Worm (Caenorhabditis elegans) whole organism, young adult: ENCODE results near the gene C03H12.1.

Source experiments
- B0261.1 ChIP-seq: sonication (generic microtip); optimal IDR thresholded peaks from 2 replicates; lab custom pipeline; 2016; ENCODE audit warnings: mild to moderate bottlenecking, missing genetic modification characterization, moderate library complexity, missing compliant biosample characterization
- F37B4.10 ChIP-seq: fragments of 200-800 bp; sonication (Bioruptor generic); IDR thresholded peaks from 2 replicates; pipeline ENCODE4 v1.3.6; 2022; ENCODE audit warnings: missing genetic modification characterization, missing compliant biosample characterization
- F49E8.2 ChIP-seq: sonication (generic microtip); optimal IDR thresholded peaks from 3 replicates; lab custom pipeline; 2017; ENCODE audit warnings: missing genetic modification characterization, mild to moderate bottlenecking, missing compliant biosample characterization, antibody characterized with exemption, moderate library complexity; ENCODE audit not compliant: insufficient read depth
- F52B5.7 ChIP-seq: sonication (generic microtip); optimal IDR thresholded peaks from 2 replicates; lab custom pipeline; 2016; ENCODE audit warnings: mild to moderate bottlenecking, missing genetic modification characterization, missing compliant biosample characterization
- F55B11.4 ChIP-seq: sonication (generic microtip); optimal IDR thresholded peaks from 2 replicates; lab custom pipeline; 2016; ENCODE audit warnings: missing compliant biosample characterization, missing genetic modification characterization, borderline replicate concordance; ENCODE audit not compliant: insufficient read depth
- K12H6.12 ChIP-seq: fragments of 200-800 bp; sonication (Bioruptor generic); optimal IDR thresholded peaks from 2 replicates; lab custom pipeline; 2018; ENCODE audit warnings: mild to moderate bottlenecking, missing genetic modification characterization, missing compliant biosample characterization
- Y53G8AR.9 ChIP-seq: fragments of 200-800 bp; sonication (Bioruptor generic); conservative IDR thresholded peaks from 2 replicates; pipeline ENCODE4 v1.3.6; 2022; ENCODE audit warnings: missing genetic modification reagents, missing genetic modification characterization, missing compliant biosample characterization
- ZK185.1 ChIP-seq: sonication (generic microtip); optimal IDR thresholded peaks from 2 replicates; lab custom pipeline; 2016; ENCODE audit warnings: mild to moderate bottlenecking, missing genetic modification characterization, missing compliant biosample characterization; ENCODE audit not compliant: poor library complexity, severe bottlenecking
- akir-1 ChIP-seq: fragments of 200-800 bp; sonication (Bioruptor generic); optimal IDR thresholded peaks from 2 replicates; lab custom pipeline; 2018; ENCODE audit warnings: mild to moderate bottlenecking, missing genetic modification characterization, moderate library complexity, missing compliant biosample characterization
- aptf-3 ChIP-seq: fragments of 200-800 bp; sonication (Bioruptor generic); IDR thresholded peaks from 2 replicates; pipeline ENCODE4 v1.3.6; 2022; ENCODE audit warnings: missing genetic modification characterization, missing compliant biosample characterization
- atf-7 ChIP-seq: sonication (generic microtip); optimal IDR thresholded peaks from 2 replicates; lab custom pipeline; 2017; ENCODE audit warnings: mild to moderate bottlenecking, missing genetic modification characterization, missing compliant biosample characterization
- athp-1 ChIP-seq: sonication (generic microtip); optimal IDR thresholded peaks from 2 replicates; lab custom pipeline; 2017; ENCODE audit warnings: mild to moderate bottlenecking, missing genetic modification characterization, missing compliant biosample characterization
- cebp-1 ChIP-seq, 2 experiments: fragments of 200-800 bp in 1 of 2; sonication (Bioruptor generic) in 1 of 2; sonication (generic microtip) in 1 of 2; IDR thresholded peaks in 1 of 2; optimal IDR thresholded peaks in 1 of 2; 2 replicates each; pipeline versions ENCODE4 v1.3.6 to Lab custom; 2017 to 2022; ENCODE audit warnings: missing compliant biosample characterization in 2 of 2, missing genetic modification characterization in 2 of 2, mild to moderate bottlenecking in 1 of 2, missing genetic modification reagents in 1 of 2, moderate library complexity in 1 of 2
- cebp-2 ChIP-seq: fragments of 200-800 bp; sonication (Bioruptor generic); IDR thresholded peaks from 2 replicates; pipeline ENCODE4 v1.3.6; 2022; ENCODE audit warnings: missing genetic modification characterization, missing compliant biosample characterization
- dpl-1 ChIP-seq: fragments of 150-350 bp; optimal IDR thresholded peaks from 2 replicates; lab custom pipeline; 2014; ENCODE audit warnings: missing biosample characterization, missing genetic modification reagents, missing genetic modification characterization
- egl-44 ChIP-seq: fragments of 200-800 bp; sonication (Bioruptor generic); IDR thresholded peaks from 2 replicates; pipeline ENCODE4 v1.3.6; 2022; ENCODE audit warnings: missing genetic modification reagents, missing genetic modification characterization, missing compliant biosample characterization
- egrh-3 ChIP-seq: fragments of 200-800 bp; sonication (Bioruptor generic); IDR thresholded peaks from 2 replicates; pipeline ENCODE4 v1.3.6; 2022; ENCODE audit warnings: missing genetic modification reagents, missing genetic modification characterization, missing compliant biosample characterization
- hlh-26 ChIP-seq: fragments of 200-800 bp; sonication (Bioruptor generic); conservative IDR thresholded peaks from 2 replicates; pipeline ENCODE4 v1.3.6; 2022; ENCODE audit warnings: missing genetic modification reagents, missing genetic modification characterization, missing compliant biosample characterization
- hmg-1.2 ChIP-seq: fragments of 200-800 bp; sonication (Bioruptor generic); IDR thresholded peaks from 2 replicates; pipeline ENCODE4 v1.3.6; 2022; ENCODE audit warnings: missing genetic modification reagents, missing genetic modification characterization, missing compliant biosample characterization
- lag-1 ChIP-seq: fragments of 200-800 bp; sonication (Bioruptor generic); IDR thresholded peaks from 2 replicates; pipeline ENCODE4 v1.3.6; 2022; ENCODE audit warnings: missing genetic modification reagents, missing genetic modification characterization, missing compliant biosample characterization
- mcd-1 ChIP-seq: fragments of 200-800 bp; sonication (Bioruptor generic); IDR thresholded peaks from 2 replicates; pipeline ENCODE4 v1.3.6; 2022; ENCODE audit warnings: missing genetic modification reagents, missing genetic modification characterization, missing compliant biosample characterization
- mes-4 ChIP-seq: sonication (generic microtip); optimal IDR thresholded peaks from 2 replicates; lab custom pipeline; 2016; ENCODE audit warnings: missing genotype, missing genetic modification characterization, missing compliant biosample characterization
- nfya-1 ChIP-seq: sonication (generic microtip); optimal IDR thresholded peaks from 2 replicates; lab custom pipeline; 2017; ENCODE audit warnings: antibody characterized with exemption, missing compliant biosample characterization, missing genetic modification characterization, borderline replicate concordance; ENCODE audit not compliant: insufficient read depth
- nfyb-1 ChIP-seq: fragments of 200-800 bp; sonication (Bioruptor generic); IDR thresholded peaks from 2 replicates; pipeline ENCODE4 v1.3.6; 2022; ENCODE audit warnings: missing genetic modification reagents, missing genetic modification characterization, missing compliant biosample characterization
- nhr-120 ChIP-seq: fragments of 200-800 bp; sonication (Bioruptor generic); IDR thresholded peaks from 2 replicates; pipeline ENCODE4 v1.3.6; 2022; ENCODE audit warnings: missing genetic modification characterization, missing compliant biosample characterization
- nhr-179 ChIP-seq: sonication (generic microtip); optimal IDR thresholded peaks from 2 replicates; lab custom pipeline; 2016; ENCODE audit warnings: mild to moderate bottlenecking, missing genetic modification characterization, missing compliant biosample characterization
- nhr-27 ChIP-seq: fragments of 200-800 bp; sonication (Bioruptor generic); optimal IDR thresholded peaks from 2 replicates; lab custom pipeline; 2018; ENCODE audit warnings: mild to moderate bottlenecking, missing genetic modification characterization, moderate library complexity, missing compliant biosample characterization
- nhr-80 ChIP-seq: sonication (generic microtip); optimal IDR thresholded peaks from 2 replicates; lab custom pipeline; 2016; ENCODE audit warnings: missing genetic modification characterization, missing compliant biosample characterization
- nhr-90 ChIP-seq: sonication (generic microtip); optimal IDR thresholded peaks from 2 replicates; lab custom pipeline; 2016; ENCODE audit warnings: missing genotype, mild to moderate bottlenecking, missing genetic modification characterization, missing compliant biosample characterization
- pbrm-1 ChIP-seq: fragments of 200-800 bp; sonication (Bioruptor generic); IDR thresholded peaks from 2 replicates; pipeline ENCODE4 v1.3.6; 2022; ENCODE audit warnings: missing genetic modification reagents, missing genetic modification characterization, missing compliant biosample characterization
- sdz-38 ChIP-seq: sonication (generic microtip); optimal IDR thresholded peaks from 2 replicates; lab custom pipeline; 2016; ENCODE audit warnings: missing genotype, missing genetic modification characterization, missing compliant biosample characterization
- sea-2 ChIP-seq: fragments of 200-800 bp; sonication (Bioruptor generic); IDR thresholded peaks from 2 replicates; pipeline ENCODE4 v1.3.6; 2022; ENCODE audit warnings: missing genetic modification characterization, missing compliant biosample characterization
- snpc-1.1 ChIP-seq: sonication (generic microtip); optimal IDR thresholded peaks from 2 replicates; lab custom pipeline; 2017; ENCODE audit warnings: missing genetic modification characterization, mild to moderate bottlenecking, missing compliant biosample characterization, antibody characterized with exemption, moderate library complexity, missing genotype, missing genetic modification reagents; ENCODE audit not compliant: insufficient read depth
- snpc-1.3 ChIP-seq: sonication (generic microtip); optimal IDR thresholded peaks from 2 replicates; lab custom pipeline; 2017; ENCODE audit warnings: missing genetic modification characterization, mild to moderate bottlenecking, missing compliant biosample characterization, antibody characterized with exemption, moderate library complexity, missing genotype, missing genetic modification reagents; ENCODE audit not compliant: insufficient read depth
- snpc-3.4 ChIP-seq: sonication (generic microtip); optimal IDR thresholded peaks from 2 replicates; lab custom pipeline; 2017; ENCODE audit warnings: missing genetic modification characterization, mild to moderate bottlenecking, missing compliant biosample characterization, antibody characterized with exemption, moderate library complexity, missing genotype, missing genetic modification reagents
- tbx-9 ChIP-seq: sonication (generic microtip); optimal IDR thresholded peaks from 2 replicates; lab custom pipeline; 2016; ENCODE audit warnings: borderline replicate concordance, missing genetic modification characterization, inconsistent platforms, missing compliant biosample characterization
- unc-130 ChIP-seq: sonication (generic microtip); optimal IDR thresholded peaks from 2 replicates; lab custom pipeline; 2016; ENCODE audit warnings: missing genetic modification reagents, missing genetic modification characterization, missing compliant biosample characterization
- ztf-6 ChIP-seq: fragments of 200-800 bp; sonication (Bioruptor generic); IDR thresholded peaks from 2 replicates; pipeline ENCODE4 v1.3.6; 2022; ENCODE audit warnings: missing genetic modification reagents, missing genetic modification characterization, missing compliant biosample characterization

Gene C03H12.1

ce11 chrX:15741852-15742251 is 52.6 kb downstream of the C03H12.1 start (continued):
- TF ChIP-seq tbx-9 (no peak), nhr-27 (tag; lab: Kevin White, UChicago) (no peak), F52B5.7 (peak; percentile 78), atf-7 (tag; lab: Kevin White, UChicago) (peak; percentile 55), K12H6.12 (peak; percentile 60), mes-4 (tag; lab: Kevin White, UChicago) (peak; percentile 80), hlh-26 (GFP tag; lab: Robert Waterston, UW) (no peak), F37B4.10 (GFP tag; lab: Robert Waterston, UW) (0 out of 2 replicates have a peak, but pooled peaks have one; percentile 38), dpl-1 (GFP tag; lab: Kevin White, UChicago) (no peak), mcd-1 (GFP tag; lab: Robert Waterston, UW) (peak; percentile 71), unc-130 (GFP tag; lab: Kevin White, UChicago) (peak; percentile 36), egl-44 (GFP tag; lab: Robert Waterston, UW) (peak; percentile 87), akir-1 (GFP tag; lab: Kevin White, UChicago) (peak; percentile 60), snpc-3.4 (tag; lab: Kevin White, UChicago) (peak; percentile 74), nhr-80 (tag; lab: Kevin White, UChicago) (peak; percentile 34), aptf-3 (GFP tag; lab: Robert Waterston, UW) (no peak), nhr-120 (0 out of 2 replicates have a peak, but pooled peaks have one; percentile 58), lag-1 (GFP tag; lab: Robert Waterston, UW) (no peak), sdz-38 (tag; lab: Kevin White, UChicago) (peak; percentile 63), B0261.1 (tag; lab: Kevin White, UChicago) (peak; percentile 98), snpc-1.1 (tag; lab: Kevin White, UChicago) (peak; percentile 72), hmg-1.2 (GFP tag; lab: Robert Waterston, UW) (peak; percentile 90), athp-1 (peak; percentile 60), F55B11.4 (tag; lab: Kevin White, UChicago) (no peak), nhr-90 (tag; lab: Kevin White, UChicago) (peak; percentile 86), ZK185.1 (tag; lab: Kevin White, UChicago) (peak; percentile 86), nfya-1 (tag; lab: Kevin White, UChicago) (no peak), nfyb-1 (GFP tag; lab: Robert Waterston, UW) (peak; percentile 88), F49E8.2 (tag; lab: Kevin White, UChicago) (peak; percentile 20), cebp-1 (GFP tag; IDR thresholded peaks at IDR 0.05; lab: Robert Waterston, UW) (peak; percentile 46; the same call in 1 of the 2 replicates), cebp-1 (tag; optimal IDR thresholded peaks at IDR 0.05; lab: Kevin White, UChicago) (peak; percentile 81), cebp-2 (GFP tag; lab: Robert Waterston, UW) (peak; percentile 84; the same call in 1 of the 2 replicates), ztf-6 (peak; percentile 73; the same call in 1 of the 2 replicates), Y53G8AR.9 (no peak), egrh-3 (GFP tag; lab: Robert Waterston, UW) (peak; percentile 80), pbrm-1 (GFP tag; lab: Robert Waterston, UW) (peak; percentile 92), nhr-179 (tag; lab: Kevin White, UChicago) (peak; percentile 22), snpc-1.3 (tag; lab: Kevin White, UChicago) (peak; percentile 11)
- TF ChIP-seq, all 124 proteins: peak for 84

DNA sequence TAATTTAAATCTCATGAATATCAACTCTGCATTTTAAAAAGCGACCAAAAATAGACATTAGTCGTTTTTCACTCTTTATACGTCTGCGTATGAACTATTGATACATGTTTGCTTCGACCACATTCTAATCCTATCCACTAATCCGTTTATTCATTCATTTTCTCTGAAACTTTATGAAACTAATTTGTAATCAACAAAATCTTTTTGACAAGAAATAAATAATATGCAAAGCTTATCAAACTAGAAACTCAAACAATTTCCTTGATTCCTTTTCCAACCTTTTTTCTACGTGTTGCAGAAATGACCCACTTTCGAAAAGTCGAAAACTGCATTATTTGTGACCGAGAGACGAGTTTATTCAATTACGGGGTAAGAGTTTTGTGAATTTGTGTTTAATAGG is 53.1 kb downstream of the C03H12.1 start, which contains the start of gene nhr-255:
nhr-255 (plus strand) TSS at position 301 of the 400 bp plus-strand sequence.
- no peak for TF ChIP-seq akir-1 (GFP tag; lab: Kevin White, UChicago)
- no peak for TF ChIP-seq F55B11.4 (tag; lab: Kevin White, UChicago)
- no peak for TF ChIP-seq sea-2 (GFP tag; lab: Robert Waterston, UW)
